Worm (Caenorhabditis elegans): ENCODE measurements around the gene msrp-7.
A peak's percentile ranks its signal among the peaks of the same experiment; 100 is the strongest.

The msrp-7 gene

ce11 chrII:10778026-10778425 lies 32.8 kb upstream of the msrp-7 start, which contains the start of gene mpz-1:
TSS of gene mpz-1 (minus strand) at chrII:10778126.
- TF ChIP-seq pbrm-1 (GFP tag; IDR thresholded peaks at IDR 0.05), result no peak
- TF ChIP-seq nfya-1 (tag; optimal IDR thresholded peaks at IDR 0.05; ENCODE audit: borderline replicate concordance, insufficient read depth), result no peak
- no peak for TF ChIP-seq sdz-38 (tag; optimal IDR thresholded peaks at IDR 0.05)
- TF ChIP-seq aptf-2 (GFP tag; conservative IDR thresholded peaks at IDR 0.05), result no peak
- peak; percentile 51 for TF ChIP-seq hrde-1 (tag; optimal IDR thresholded peaks at IDR 0.05; ENCODE audit: borderline replicate concordance)
- peak; percentile 9 for TF ChIP-seq xnd-1 (tag; optimal IDR thresholded peaks at IDR 0.05)
- no peak for TF ChIP-seq F57C9.4 (tag; optimal IDR thresholded peaks at IDR 0.05)
- no peak for TF ChIP-seq lsy-27 (tag; optimal IDR thresholded peaks at IDR 0.05; ENCODE audit: borderline replicate concordance, insufficient read depth)
- TF ChIP-seq F52B5.7 (tag; optimal IDR thresholded peaks at IDR 0.05), result no peak

DNA sequence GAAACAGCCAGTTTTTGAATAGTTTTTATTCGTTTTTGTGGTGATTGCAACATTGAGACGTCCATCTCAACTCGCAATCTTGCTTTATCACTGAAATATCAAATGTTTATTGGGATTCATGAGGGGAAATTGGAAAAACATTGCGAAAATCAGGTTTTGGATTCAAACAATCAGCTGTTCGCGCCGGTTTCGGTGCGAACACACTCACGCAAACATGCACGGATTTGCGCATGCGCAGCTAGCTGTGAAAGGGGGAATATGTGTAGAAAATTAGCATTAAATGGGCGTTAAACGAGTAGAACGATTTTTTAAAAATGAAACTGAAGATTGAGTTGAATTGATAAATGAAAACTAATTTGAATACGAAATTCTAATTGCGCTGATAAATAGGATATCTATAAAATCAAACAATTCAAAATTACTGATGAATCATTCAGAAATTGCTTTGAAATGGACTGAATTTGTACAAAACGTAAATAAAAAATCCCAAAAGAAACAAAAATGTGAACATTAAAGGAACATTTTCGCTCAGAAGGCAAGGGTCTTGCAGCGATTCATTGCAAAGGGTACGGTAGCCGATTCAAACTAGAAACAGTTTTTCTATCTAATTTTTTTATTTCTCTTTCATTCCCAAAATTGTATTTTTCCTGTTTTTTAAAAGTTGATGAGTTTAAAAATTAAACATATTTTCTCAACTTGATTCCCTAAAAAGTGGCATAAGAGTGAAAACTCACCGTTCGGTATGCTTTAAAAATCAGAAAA lies 27.4 kb upstream of the msrp-7 start, which contains the start of gene ect-2:
ect-2 (minus strand) TSS at position 762 of the 762 bp plus-strand sequence.
- TF ChIP-seq ceh-91 (GFP tag; IDR thresholded peaks at IDR 0.05) (0 out of 2 replicates have a peak, but pooled peaks have one; percentile 34), ceh-58 (GFP tag; IDR thresholded peaks at IDR 0.05) (no peak), D2030.7 (GFP tag; IDR thresholded peaks at IDR 0.05) (peak; percentile 60), snpc-1.3 (tag; optimal IDR thresholded peaks at IDR 0.05; ENCODE audit: insufficient read depth) (no peak), him-1 (tag; optimal IDR thresholded peaks at IDR 0.05) (peak; percentile 23), chd-7 (tag; optimal IDR thresholded peaks at IDR 0.05) (no peak), lsl-1 (GFP tag; optimal IDR thresholded peaks at IDR 0.05) (peak; percentile 93), rcor-1 (GFP tag; IDR thresholded peaks at IDR 0.05) (0 out of 2 replicates have a peak, but pooled peaks have one; percentile 14), xnd-1 (tag; optimal IDR thresholded peaks at IDR 0.05) (peak; percentile 73), F49E8.2 (tag; optimal IDR thresholded peaks at IDR 0.05; ENCODE audit: insufficient read depth) (peak; percentile 25), efl-1 (GFP tag; optimal IDR thresholded peaks at IDR 0.05) (peak; percentile 55), madf-8 (GFP tag; conservative IDR thresholded peaks at IDR 0.05) (peak; percentile 77), lin-35 (GFP tag; optimal IDR thresholded peaks at IDR 0.05) (peak in 1 of 3 experiments; percentile 9), mcd-1 (GFP tag; IDR thresholded peaks at IDR 0.05) (0 out of 2 replicates have a peak, but pooled peaks have one; percentile 8), F33H1.4 (GFP tag; IDR thresholded peaks at IDR 0.05) (peak; percentile 90), dpff-1 (tag; optimal IDR thresholded peaks at IDR 0.05) (no peak), madf-6 (GFP tag; IDR thresholded peaks at IDR 0.05) (peak; percentile 92), dpl-1 (GFP tag; optimal IDR thresholded peaks at IDR 0.05) (peak; percentile 50)

ce11 chrII:10784248-10784647 lies 26.5 kb upstream of the msrp-7 start:
- TF ChIP-seq lin-26 (GFP tag; IDR thresholded peaks at IDR 0.05) (no peak), mcd-1 (GFP tag; IDR thresholded peaks at IDR 0.05) (no peak), lin-54 (GFP tag; optimal IDR thresholded peaks at IDR 0.05) (no peak), nfya-1 (tag; optimal IDR thresholded peaks at IDR 0.05; ENCODE audit: borderline replicate concordance, insufficient read depth) (no peak), dpl-1 (GFP tag; optimal IDR thresholded peaks at IDR 0.05) (no peak), F49E8.2 (tag; optimal IDR thresholded peaks at IDR 0.05; ENCODE audit: insufficient read depth) (no peak), attf-5 (GFP tag; optimal IDR thresholded peaks at IDR 0.05) (no peak), F57A8.1 (GFP tag; optimal IDR thresholded peaks at IDR 0.05) (no peak), ceh-79 (tag; optimal IDR thresholded peaks at IDR 0.05) (no peak), Y56A3A.18 (GFP tag; IDR thresholded peaks at IDR 0.05) (no peak), nhr-120 (GFP tag; IDR thresholded peaks at IDR 0.05) (no peak), lsl-1 (GFP tag; optimal IDR thresholded peaks at IDR 0.05) (no peak), ekl-4 (GFP tag; IDR thresholded peaks at IDR 0.05) (no peak), die-1 (tag; optimal IDR thresholded peaks at IDR 0.05) (no peak), lin-35 (GFP tag; optimal IDR thresholded peaks at IDR 0.05) (no peak)
